Fruit fly (Drosophila melanogaster): ENCODE measurements around the gene CG8745.

Gene CG8745

dm6 chr3L:13900635-13901034, 33.9 kb upstream of the CG8745 start:
- TF ChIP-seq CG15601 (tag; optimal IDR thresholded peaks at IDR 0.05): peak; percentile 98
- TF ChIP-seq CG4617 (GFP tag; optimal IDR thresholded peaks at IDR 0.05; ENCODE audit: borderline replicate concordance): no peak
- TF ChIP-seq emc (GFP tag; optimal IDR thresholded peaks at IDR 0.05): no peak
- no peak for TF ChIP-seq tll (GFP tag; optimal IDR thresholded peaks at IDR 0.05)
- peak; percentile 62 for TF ChIP-seq Med (GFP tag)
- no peak for TF ChIP-seq Hr39 (optimal IDR thresholded peaks at IDR 0.05)
- TF ChIP-seq CG2199 (GFP tag; IDR thresholded peaks at IDR 0.05): peak; percentile 68; the same call in 1 of the 3 replicates
- no peak for TF ChIP-seq ind (GFP tag; optimal IDR thresholded peaks at IDR 0.05)
- no peak for TF ChIP-seq trh (GFP tag; optimal IDR thresholded peaks at IDR 0.05)
- no peak for TF ChIP-seq br (optimal IDR thresholded peaks at IDR 0.05)
- no peak for TF ChIP-seq mld (GFP tag; IDR thresholded peaks at IDR 0.05; ENCODE audit: partially characterized antibody)
- no peak for TF ChIP-seq row (GFP tag; IDR thresholded peaks at IDR 0.05)
- TF ChIP-seq CG11504 (tag; optimal IDR thresholded peaks at IDR 0.05): peak; percentile 38

- TF ChIP-seq crol (GFP tag; IDR thresholded peaks at IDR 0.05): 0 out of 2 replicates have a peak, but pooled peaks have one; percentile 14
- TF ChIP-seq CG31388 (GFP tag; optimal IDR thresholded peaks at IDR 0.05): no peak
- no peak for TF ChIP-seq CG18476 (GFP tag; optimal IDR thresholded peaks at IDR 0.05)
- no peak for TF ChIP-seq Adf1 (GFP tag; IDR thresholded peaks at IDR 0.05)
- peak; percentile 69 for TF ChIP-seq Hr39 (optimal IDR thresholded peaks at IDR 0.05)
- TF ChIP-seq CG18619 (GFP tag; optimal IDR thresholded peaks at IDR 0.05): no peak
- peak; percentile 83 for TF ChIP-seq Ets65A (GFP tag)
Measured at dm6 chr3L:13887092-13887491, 20.4 kb upstream of the CG8745 start.

- no peak for TF ChIP-seq gt (GFP tag; IDR thresholded peaks at IDR 0.05)
- TF ChIP-seq Mrtf (GFP tag; IDR thresholded peaks at IDR 0.05): no peak
- TF ChIP-seq CG2199 (GFP tag; IDR thresholded peaks at IDR 0.05): peak; percentile 30; the same call in 1 of the 3 replicates
- peak; percentile 74 for TF ChIP-seq pfk (GFP tag; optimal IDR thresholded peaks at IDR 0.05)
- TF ChIP-seq CG6791 (GFP tag; IDR thresholded peaks at IDR 0.05; ENCODE audit: partially characterized antibody): peak; percentile 46; the same call in 1 of the 3 replicates
- peak; percentile 94 for TF ChIP-seq stwl (tag; optimal IDR thresholded peaks at IDR 0.05)
- peak; percentile 41 for TF ChIP-seq zen (tag; optimal IDR thresholded peaks at IDR 0.05)
Measured at dm6 chr3L:13884460-13885056, 17.9 kb upstream of the CG8745 start.

dm6 chr3L:13882532-13882931, 15.8 kb upstream of the CG8745 start:
- 0 out of 2 replicates have a peak, but pooled peaks have one; percentile 19 for TF ChIP-seq CG14441 (GFP tag; IDR thresholded peaks at IDR 0.05)
- no peak for TF ChIP-seq hkb (optimal IDR thresholded peaks at IDR 0.05)
- 0 out of 2 replicates have a peak, but pooled peaks have one; percentile 23 for TF ChIP-seq hkb (GFP tag; IDR thresholded peaks at IDR 0.05)
- TF ChIP-seq MTF-1 (GFP tag; optimal IDR thresholded peaks at IDR 0.05; ENCODE audit: borderline replicate concordance): no peak
- TF ChIP-seq Gsc (GFP tag; IDR thresholded peaks at IDR 0.05): no peak
- TF ChIP-seq chn (GFP tag; optimal IDR thresholded peaks at IDR 0.05): no peak
- no peak for TF ChIP-seq bowl (GFP tag; IDR thresholded peaks at IDR 0.05)
- TF ChIP-seq Awh (GFP tag; IDR thresholded peaks at IDR 0.05): 0 out of 2 replicates have a peak, but pooled peaks have one; percentile 38
- TF ChIP-seq crol (GFP tag; IDR thresholded peaks at IDR 0.05): no peak
- TF ChIP-seq cas (GFP tag; IDR thresholded peaks at IDR 0.05): no peak
- TF ChIP-seq sens (GFP tag): peak; percentile 45
- TF ChIP-seq Hmr (GFP tag; optimal IDR thresholded peaks at IDR 0.05): no peak
- TF ChIP-seq Sox102F (GFP tag; optimal IDR thresholded peaks at IDR 0.05): no peak
- peak; percentile 31 for TF ChIP-seq CG1603 (tag; optimal IDR thresholded peaks at IDR 0.05)
- no peak for TF ChIP-seq sens-2 (GFP tag; IDR thresholded peaks at IDR 0.05)
- TF ChIP-seq oc (tag; optimal IDR thresholded peaks at IDR 0.05): no peak
- no peak for TF ChIP-seq mam (GFP tag; optimal IDR thresholded peaks at IDR 0.05)
- peak; percentile 47; the same call in 1 of the 2 replicates for TF ChIP-seq HLH3B (GFP tag; IDR thresholded peaks at IDR 0.05)
- no peak for TF ChIP-seq repo (GFP tag; optimal IDR thresholded peaks at IDR 0.05)
- TF ChIP-seq PHDP (tag; optimal IDR thresholded peaks at IDR 0.05): no peak
- peak; percentile 19 for TF ChIP-seq Asciz (GFP tag; optimal IDR thresholded peaks at IDR 0.05)
- no peak for TF ChIP-seq CG4820 (GFP tag; optimal IDR thresholded peaks at IDR 0.05)
- no peak for TF ChIP-seq CG13123 (GFP tag; optimal IDR thresholded peaks at IDR 0.05)
- peak; percentile 4 for TF ChIP-seq CG3407 (GFP tag; optimal IDR thresholded peaks at IDR 0.05)

All from whole organism, embryonic.